Worm (Caenorhabditis elegans) whole organism, L2 larva: Measurements from ENCODE around the gene sdn-1.

ENCODE experiments used
- Y55F3AM.14 ChIP-seq: fragments of 200-800 bp; sonication (Bioruptor generic); optimal IDR thresholded peaks from 2 replicates; lab custom pipeline; 2018; ENCODE audit warnings: mild to moderate bottlenecking, missing genetic modification characterization, missing compliant biosample characterization
- ceh-82 ChIP-seq: fragments of 150-350 bp; optimal IDR thresholded peaks from 2 replicates; lab custom pipeline; 2014; ENCODE audit warnings: missing biosample characterization, missing genetic modification characterization
- egl-27 ChIP-seq: sonication (generic microtip); optimal IDR thresholded peaks from 3 replicates; lab custom pipeline; 2017; ENCODE audit warnings: missing biosample characterization, missing genetic modification reagents, missing genetic modification characterization
- lin-39 ChIP-seq: fragments of 150-350 bp; optimal IDR thresholded peaks from 2 replicates; lab custom pipeline; 2014; ENCODE audit warnings: missing biosample characterization, missing genetic modification reagents, missing genetic modification characterization
- mdl-1 ChIP-seq, 2 experiments: fragments of 150-350 bp in 1 of 2; sonication (generic microtip) in 1 of 2; optimal IDR thresholded peaks; 2 replicates each; lab custom pipeline; 2017; ENCODE audit warnings: missing biosample characterization in 2 of 2, missing genetic modification characterization in 2 of 2
- nhr-11 ChIP-seq: fragments of 150-350 bp; optimal IDR thresholded peaks from 2 replicates; lab custom pipeline; 2014; ENCODE audit warnings: missing biosample characterization, missing genetic modification characterization
- nhr-23 ChIP-seq: fragments of 150-350 bp; optimal IDR thresholded peaks from 2 replicates; lab custom pipeline; 2014; ENCODE audit warnings: missing biosample characterization, missing genetic modification reagents, missing genetic modification characterization
- nhr-237 ChIP-seq: fragments of 150-350 bp; optimal IDR thresholded peaks from 2 replicates; lab custom pipeline; 2014; ENCODE audit warnings: missing biosample characterization, missing genetic modification characterization
- nhr-6 ChIP-seq: fragments of 150-350 bp; optimal IDR thresholded peaks from 2 replicates; lab custom pipeline; 2014; ENCODE audit warnings: missing biosample characterization, missing genetic modification characterization
- nhr-77 ChIP-seq: fragments of 150-350 bp; optimal IDR thresholded peaks from 2 replicates; lab custom pipeline; 2014; ENCODE audit warnings: missing biosample characterization, missing genetic modification characterization
- ztf-11 ChIP-seq: sonication (generic microtip); optimal IDR thresholded peaks from 2 replicates; lab custom pipeline; 2017; ENCODE audit warnings: missing biosample characterization, missing genetic modification characterization

ce11 chrX:10545716-10546115 is 47.4 kb downstream of the sdn-1 start, which contains the start of gene F59F5.5:
- TF ChIP-seq nhr-77 (tag; lab: Kevin White, UChicago) (no peak), ceh-82 (no peak), nhr-11 (tag; lab: Kevin White, UChicago) (no peak), nhr-23 (no peak), egl-27 (tag; lab: Kevin White, UChicago) (no peak), nhr-237 (tag; lab: Kevin White, UChicago) (no peak), nhr-6 (tag; lab: Kevin White, UChicago) (no peak), lin-39 (no peak), Y55F3AM.14 (GFP tag; lab: Kevin White, UChicago) (no peak), ztf-11 (tag; lab: Kevin White, UChicago) (no peak), mdl-1 (tag; optimal IDR thresholded peaks at IDR 0.05; lab: Kevin White, UChicago) (no peak)
